Fruit fly (Drosophila melanogaster) whole organism, embryonic: ENCODE measurements around the gene CG13309.
A peak's percentile ranks its signal among the peaks of the same experiment; 100 is the strongest.

Experiments
- Abd-B ChIP-seq: fragments of 200-800 bp; sonication (Bioruptor generic); optimal IDR thresholded peaks from 2 replicates; lab custom pipeline; 2018; ENCODE audit warnings: missing biosample characterization, mild to moderate bottlenecking, missing genetic modification characterization, moderate library complexity
- BtbVII ChIP-seq: fragments of 200-800 bp; sonication (Bioruptor generic); optimal IDR thresholded peaks from 3 replicates; lab custom pipeline; 2017; ENCODE audit warnings: missing biosample characterization, mild to moderate bottlenecking, missing genetic modification characterization
- CG12769 ChIP-seq: fragments of 200-800 bp; sonication (Bioruptor generic); optimal IDR thresholded peaks from 2 replicates; lab custom pipeline; 2019; ENCODE audit warnings: missing biosample characterization, mild to moderate bottlenecking, missing genetic modification characterization, moderate library complexity
- CG13296 ChIP-seq: fragments of 200-800 bp; sonication (Bioruptor generic); optimal IDR thresholded peaks from 3 replicates; lab custom pipeline; 2018; ENCODE audit warnings: missing biosample characterization, mild to moderate bottlenecking, missing genetic modification characterization
- CG15601 ChIP-seq: fragments of 200-800 bp; sonication (Bioruptor generic); optimal IDR thresholded peaks from 3 replicates; lab custom pipeline; 2019; ENCODE audit warnings: missing biosample characterization, mild to moderate bottlenecking, missing genetic modification characterization, moderate library complexity
- CG15696 ChIP-seq: fragments of 200-800 bp; sonication (Bioruptor generic); optimal IDR thresholded peaks from 2 replicates; lab custom pipeline; 2019; ENCODE audit warnings: missing biosample characterization, mild to moderate bottlenecking, missing genetic modification characterization, moderate library complexity
- CG1602 ChIP-seq: fragments of 200-800 bp; sonication (Bioruptor generic); optimal IDR thresholded peaks from 3 replicates; lab custom pipeline; 2016; ENCODE audit warnings: missing biosample characterization, missing genetic modification characterization
- CG17361 ChIP-seq: fragments of 200-800 bp; sonication (Bioruptor generic); IDR thresholded peaks from 3 replicates; pipeline ENCODE4 v1.3.6; 2022; ENCODE audit warnings: missing biosample characterization, missing genetic modification characterization
- CG17829 ChIP-seq: fragments of 200-800 bp; optimal IDR thresholded peaks from 2 replicates; lab custom pipeline; 2019; ENCODE audit warnings: missing biosample characterization, mild to moderate bottlenecking, missing genetic modification characterization, moderate library complexity
- CG18476 ChIP-seq: fragments of 200-800 bp; sonication (Bioruptor generic); optimal IDR thresholded peaks from 2 replicates; lab custom pipeline; 2016; ENCODE audit warnings: missing biosample characterization, mild to moderate bottlenecking, missing genetic modification characterization
- CG2678 ChIP-seq: fragments of 200-800 bp; sonication (Bioruptor generic); optimal IDR thresholded peaks from 3 replicates; lab custom pipeline; 2019; ENCODE audit warnings: missing biosample characterization, mild to moderate bottlenecking, missing genetic modification characterization, moderate library complexity
- CG3407 ChIP-seq: fragments of 200-800 bp; sonication (Bioruptor generic); optimal IDR thresholded peaks from 2 replicates; lab custom pipeline; 2018; ENCODE audit warnings: missing biosample characterization, mild to moderate bottlenecking, missing genetic modification characterization
- CG34376 ChIP-seq: fragments of 200-800 bp; sonication (Bioruptor generic); optimal IDR thresholded peaks from 2 replicates; lab custom pipeline; 2018; ENCODE audit warnings: missing biosample characterization, mild to moderate bottlenecking, missing genetic modification characterization
- CG3726 ChIP-seq: fragments of 200-800 bp; sonication (Bioruptor generic); IDR thresholded peaks from 3 replicates; pipeline ENCODE4, ENCODE4 v1.3.6; 2022; ENCODE audit warnings: missing biosample characterization, missing genetic modification characterization
- CG4282 ChIP-seq: fragments of 200-800 bp; sonication (Bioruptor generic); optimal IDR thresholded peaks from 2 replicates; lab custom pipeline; 2016; ENCODE audit warnings: missing biosample characterization, missing genetic modification characterization
- CG5245 ChIP-seq: fragments of 200-800 bp; sonication (Bioruptor generic); optimal IDR thresholded peaks from 3 replicates; lab custom pipeline; 2016; ENCODE audit warnings: missing biosample characterization, missing genetic modification characterization
- CG6689 ChIP-seq: fragments of 200-800 bp; sonication (Bioruptor generic); IDR thresholded peaks from 2 replicates; pipeline ENCODE4 v1.3.6; 2022; ENCODE audit warnings: missing biosample characterization, missing genetic modification characterization
- CG6791 ChIP-seq: fragments of 200-800 bp; sonication (Bioruptor generic); IDR thresholded peaks from 3 replicates; pipeline ENCODE4 v1.3.6; 2022; ENCODE audit warnings: missing biosample characterization, missing genetic modification characterization; ENCODE audit not compliant: partially characterized antibody
- CG8478 ChIP-seq: fragments of >200 bp; optimal IDR thresholded peaks from 2 replicates; lab custom pipeline; 2018
- D ChIP-seq, 2 experiments: fragments of 200-800 bp in 1 of 2; fragments of >200 bp in 1 of 2; sonication (Bioruptor generic) in 1 of 2; optimal IDR thresholded peaks; 2 replicates in 1 of 2; 3 replicates in 1 of 2; lab custom pipeline; 2017; ENCODE audit warnings: mild to moderate bottlenecking in 1 of 2, missing biosample characterization in 1 of 2, missing genetic modification characterization in 1 of 2, missing genetic modification reagents in 1 of 2
- Fer2 ChIP-seq: fragments of 200-800 bp; sonication (Bioruptor generic); optimal IDR thresholded peaks from 2 replicates; lab custom pipeline; 2018; ENCODE audit warnings: missing biosample characterization, mild to moderate bottlenecking, missing genetic modification characterization, moderate library complexity
- H15 ChIP-seq: fragments of 200-800 bp; sonication (Bioruptor generic); IDR thresholded peaks from 3 replicates; pipeline ENCODE4 v1.3.6; 2022; ENCODE audit warnings: missing biosample characterization, missing genetic modification characterization
- Hey ChIP-seq: fragments of 200-800 bp; sonication (Bioruptor generic); optimal IDR thresholded peaks from 3 replicates; lab custom pipeline; 2018; ENCODE audit warnings: missing biosample characterization, mild to moderate bottlenecking, missing genetic modification characterization
- Hmr ChIP-seq: fragments of 200-800 bp; sonication (Bioruptor generic); optimal IDR thresholded peaks from 3 replicates; lab custom pipeline; 2017; ENCODE audit warnings: mild to moderate bottlenecking, missing biosample characterization, missing genetic modification reagents, missing genetic modification characterization
- Hmx ChIP-seq: fragments of 200-800 bp; sonication (Bioruptor generic); optimal IDR thresholded peaks from 2 replicates; lab custom pipeline; 2016; ENCODE audit warnings: missing biosample characterization, missing genetic modification characterization
- Hr78 ChIP-seq, 2 experiments: fragments of 200-800 bp in 1 of 2; fragments of >200 bp in 1 of 2; sonication (Bioruptor generic) in 1 of 2; optimal IDR thresholded peaks; 2 replicates each; lab custom pipeline; 2017 to 2019; ENCODE audit warnings: missing biosample characterization in 2 of 2, missing genetic modification characterization in 2 of 2, mild to moderate bottlenecking in 1 of 2, moderate library complexity in 1 of 2
- Oaz ChIP-seq: fragments of 200-800 bp; sonication (Bioruptor generic); IDR thresholded peaks from 2 replicates; pipeline ENCODE4 v1.3.6; 2022; ENCODE audit warnings: missing biosample characterization, missing genetic modification characterization
- Opbp ChIP-seq: fragments of 200-800 bp; sonication (Bioruptor generic); IDR thresholded peaks from 3 replicates; pipeline ENCODE4 v1.3.6; 2022; ENCODE audit warnings: missing biosample characterization, missing genetic modification characterization; ENCODE audit not compliant: partially characterized antibody
- Pdp1 ChIP-seq, 2 experiments: fragments of 200-800 bp; sonication (Bioruptor generic); optimal IDR thresholded peaks; 3 replicates each; lab custom pipeline; 2016; ENCODE audit warnings: missing biosample characterization in 2 of 2, missing genetic modification characterization in 2 of 2, mild to moderate bottlenecking in 1 of 2, moderate library complexity in 1 of 2
- Sox102F ChIP-seq: fragments of 200-800 bp; sonication (Bioruptor generic); optimal IDR thresholded peaks from 2 replicates; lab custom pipeline; 2018; ENCODE audit warnings: missing biosample characterization, mild to moderate bottlenecking, missing genetic modification characterization, moderate library complexity
- YL-1 ChIP-seq: fragments of 200-800 bp; sonication (Bioruptor generic); optimal IDR thresholded peaks from 3 replicates; lab custom pipeline; 2017; ENCODE audit warnings: missing biosample characterization, mild to moderate bottlenecking, missing genetic modification characterization
- btn ChIP-seq: fragments of 200-800 bp; sonication (Bioruptor generic); optimal IDR thresholded peaks from 2 replicates; lab custom pipeline; 2016; ENCODE audit warnings: missing biosample characterization, missing genetic modification characterization
- chn ChIP-seq: fragments of 200-800 bp; sonication (Bioruptor generic); optimal IDR thresholded peaks from 2 replicates; lab custom pipeline; 2016; ENCODE audit warnings: missing biosample characterization, missing genetic modification characterization
- dysf ChIP-seq: fragments of 200-800 bp; sonication (Bioruptor generic); IDR thresholded peaks from 3 replicates; pipeline ENCODE4 v1.3.6; 2022; ENCODE audit warnings: missing biosample characterization, missing genetic modification characterization
- fd102C ChIP-seq: fragments of 200-800 bp; sonication (Bioruptor generic); optimal IDR thresholded peaks from 2 replicates; lab custom pipeline; 2018; ENCODE audit warnings: missing biosample characterization, mild to moderate bottlenecking, missing genetic modification characterization, moderate library complexity
- fd64A ChIP-seq: fragments of 200-800 bp; sonication (Bioruptor generic); optimal IDR thresholded peaks from 3 replicates; lab custom pipeline; 2018; ENCODE audit warnings: missing biosample characterization, mild to moderate bottlenecking, missing genetic modification characterization
- gce ChIP-seq: fragments of 200-800 bp; sonication (Bioruptor generic); IDR thresholded peaks from 3 replicates; pipeline ENCODE4 v1.3.6; 2022; ENCODE audit warnings: missing biosample characterization, missing genetic modification characterization
- gfzf ChIP-seq: fragments of 200-800 bp; sonication (Bioruptor generic); optimal IDR thresholded peaks from 2 replicates; lab custom pipeline; 2016; ENCODE audit warnings: missing biosample characterization, mild to moderate bottlenecking, missing genetic modification characterization, moderate library complexity
- hb ChIP-seq: fragments of 200-800 bp; sonication (Bioruptor generic); IDR thresholded peaks from 3 replicates; pipeline ENCODE4 v1.3.6; 2022; ENCODE audit warnings: missing biosample characterization, missing genetic modification characterization; ENCODE audit not compliant: partially characterized antibody
- ind ChIP-seq: fragments of 200-800 bp; sonication (Bioruptor generic); optimal IDR thresholded peaks from 3 replicates; lab custom pipeline; 2016; ENCODE audit warnings: missing biosample characterization, missing genetic modification characterization
- jumu ChIP-seq: fragments of 200-800 bp; sonication (Bioruptor generic); optimal IDR thresholded peaks from 3 replicates; lab custom pipeline; 2016; ENCODE audit warnings: missing biosample characterization, missing genetic modification characterization
- ken ChIP-seq: fragments of 200-800 bp; sonication (Bioruptor generic); IDR thresholded peaks from 3 replicates; pipeline ENCODE4 v1.3.6; 2022; ENCODE audit warnings: missing biosample characterization, missing genetic modification characterization
- lola ChIP-seq, 3 experiments: fragments of >200 bp in 2 of 3; fragments of 200-800 bp in 1 of 3; sonication (Bioruptor generic) in 1 of 3; optimal IDR thresholded peaks; 2 replicates each; lab custom pipeline; 2017 to 2019; ENCODE audit warnings: missing biosample characterization in 3 of 3, missing genetic modification characterization in 3 of 3, mild to moderate bottlenecking in 1 of 3, moderate library complexity in 1 of 3
- pho ChIP-seq: fragments of 200-800 bp; sonication (Bioruptor generic); optimal IDR thresholded peaks from 2 replicates; lab custom pipeline; 2016; ENCODE audit warnings: missing biosample characterization, missing genetic modification characterization
- rib ChIP-seq: fragments of 200-800 bp; sonication (Bioruptor generic); IDR thresholded peaks from 2 replicates; pipeline ENCODE4 v1.3.6; 2022; ENCODE audit warnings: missing biosample characterization, missing genetic modification characterization
- ro ChIP-seq: fragments of 200-800 bp; sonication (Bioruptor generic); IDR thresholded peaks from 2 replicates; pipeline ENCODE4 v1.3.6; 2022; ENCODE audit warnings: missing biosample characterization, missing genetic modification characterization
- scrt ChIP-seq: fragments of 200-800 bp; sonication (Bioruptor generic); optimal IDR thresholded peaks from 2 replicates; lab custom pipeline; 2018; ENCODE audit warnings: missing biosample characterization, mild to moderate bottlenecking, missing genetic modification characterization, moderate library complexity
- tin ChIP-seq: fragments of 200-800 bp; sonication (Bioruptor generic); optimal IDR thresholded peaks from 3 replicates; lab custom pipeline; 2016; ENCODE audit warnings: missing biosample characterization, missing genetic modification characterization
- usp ChIP-seq: fragments of >200 bp; optimal IDR thresholded peaks from 2 replicates; lab custom pipeline; 2017; ENCODE audit warnings: missing biosample characterization, missing genetic modification characterization
- vvl ChIP-seq: fragments of 200-800 bp; sonication (Bioruptor generic); IDR thresholded peaks from 2 replicates; pipeline ENCODE4 v1.3.6; 2022; ENCODE audit warnings: missing biosample characterization, missing genetic modification characterization

The CG13309 gene

DNA sequence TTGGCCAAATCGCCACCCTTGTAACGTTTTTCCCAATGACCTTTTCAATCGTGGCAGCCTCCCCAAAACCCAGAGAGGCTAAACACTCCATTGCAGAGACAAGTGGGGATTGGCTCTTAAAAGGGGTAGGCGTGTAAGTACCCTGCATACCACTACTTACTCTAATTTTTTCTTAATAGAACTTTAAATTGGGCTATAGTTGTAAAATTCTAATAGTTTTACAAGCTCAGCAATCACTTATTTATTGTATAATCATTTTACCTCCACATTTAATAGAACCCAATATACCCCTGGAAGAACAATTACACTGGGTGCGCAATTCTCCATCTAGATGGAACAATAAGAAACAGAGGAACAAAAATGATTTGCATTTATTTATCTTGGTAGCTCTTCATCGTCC lies 31.6 kb downstream of the CG13309 start:
- peak; percentile 62 to 69 for TF ChIP-seq Pdp1 (GFP tag; optimal IDR thresholded peaks at IDR 0.05; lab: Kevin White, UChicago)
- peak; percentile 34 for TF ChIP-seq jumu (GFP tag; lab: Kevin White, UChicago)
- peak; percentile 78 for TF ChIP-seq Sox102F
- TF ChIP-seq ken: peak; percentile 71
- peak; percentile 70 for TF ChIP-seq H15 (GFP tag; lab: Robert Waterston, UW)
- TF ChIP-seq Fer2: peak; percentile 61
- TF ChIP-seq CG17361 (GFP tag; lab: Robert Waterston, UW): peak; percentile 76
- peak; percentile 58 for TF ChIP-seq chn
- TF ChIP-seq tin (GFP tag; lab: Kevin White, UChicago): peak; percentile 55
- TF ChIP-seq ind (GFP tag; lab: Kevin White, UChicago): peak; percentile 62
- no peak for TF ChIP-seq CG3407 (GFP tag; lab: Kevin White, UChicago)
- TF ChIP-seq scrt: peak; percentile 63
- TF ChIP-seq Hr78 (GFP tag; optimal IDR thresholded peaks at IDR 0.05; lab: Kevin White, UChicago): no peak
- TF ChIP-seq dysf: peak; percentile 86
- no peak for TF ChIP-seq CG18476 (GFP tag; lab: Kevin White, UChicago)
- TF ChIP-seq CG8478 (lab: Kevin White, UChicago): no peak
- TF ChIP-seq CG12769 (tag; lab: Kevin White, UChicago): peak; percentile 88
- TF ChIP-seq CG4282 (GFP tag; lab: Kevin White, UChicago): no peak
- no peak for TF ChIP-seq hb (GFP tag; lab: Robert Waterston, UW)
- no peak for TF ChIP-seq D (optimal IDR thresholded peaks at IDR 0.05; lab: Kevin White, UChicago)
- TF ChIP-seq D (GFP tag; optimal IDR thresholded peaks at IDR 0.05; lab: Kevin White, UChicago): peak; percentile 71
- TF ChIP-seq YL-1: no peak
- TF ChIP-seq btn: peak; percentile 31
- 0 out of 3 replicates have a peak, but pooled peaks have one; percentile 42 for TF ChIP-seq gce
- TF ChIP-seq BtbVII (GFP tag; lab: Kevin White, UChicago): peak; percentile 62
- TF ChIP-seq Hey (tag; lab: Kevin White, UChicago): no peak
- TF ChIP-seq CG1602 (GFP tag; lab: Kevin White, UChicago): peak; percentile 52
- peak; percentile 88 for TF ChIP-seq vvl (GFP tag; lab: Robert Waterston, UW)
- TF ChIP-seq Hmx: peak; percentile 31
- no peak for TF ChIP-seq fd102C
- TF ChIP-seq ro (GFP tag; lab: Robert Waterston, UW): no peak
- TF ChIP-seq Abd-B (GFP tag; lab: Kevin White, UChicago): peak; percentile 70
- peak; percentile 6 for TF ChIP-seq pho (GFP tag; lab: Kevin White, UChicago)
- peak; percentile 71 for TF ChIP-seq CG15601 (tag; lab: Kevin White, UChicago)
- TF ChIP-seq fd64A (GFP tag; lab: Kevin White, UChicago): no peak
- peak; percentile 61 for TF ChIP-seq CG13296 (GFP tag; lab: Kevin White, UChicago)
- peak; percentile 76 for TF ChIP-seq CG6689 (GFP tag; lab: Robert Waterston, UW)
- TF ChIP-seq CG5245 (GFP tag; lab: Kevin White, UChicago): peak; percentile 53
- TF ChIP-seq gfzf (GFP tag; lab: Kevin White, UChicago): no peak
- no peak for TF ChIP-seq usp (GFP tag; lab: Kevin White, UChicago)
- no peak for TF ChIP-seq CG34376 (GFP tag; lab: Kevin White, UChicago)
- TF ChIP-seq CG15696: peak; percentile 51
- TF ChIP-seq rib (GFP tag; lab: Robert Waterston, UW): no peak
- TF ChIP-seq lola (GFP tag; optimal IDR thresholded peaks at IDR 0.05; lab: Kevin White, UChicago): peak in 1 of 3 experiments; percentile 63
- no peak for TF ChIP-seq Opbp (GFP tag; lab: Robert Waterston, UW)
- peak; percentile 88 for TF ChIP-seq CG2678 (tag; lab: Kevin White, UChicago)
- peak; percentile 47; the same call in 1 of the 3 replicates for TF ChIP-seq CG3726 (GFP tag; lab: Robert Waterston, UW)
- TF ChIP-seq CG17829: peak; percentile 69
- no peak for TF ChIP-seq CG6791 (GFP tag; lab: Robert Waterston, UW)
- TF ChIP-seq Oaz (GFP tag; lab: Robert Waterston, UW): peak; percentile 52; the same call in 1 of the 2 replicates
- peak; percentile 76 for TF ChIP-seq Hmr (GFP tag; lab: Kevin White, UChicago)
